Worm (Caenorhabditis elegans): ENCODE results near the gene pcp-5.

- TF ChIP-seq dao-5 (tag; optimal IDR thresholded peaks at IDR 0.05) (no peak), him-1 (tag; optimal IDR thresholded peaks at IDR 0.05) (no peak)
These were observed 4.2 kb upstream of the pcp-5 start, which contains the start of gene ZK688.7 for ce11 chrIII:7911621-7912020.
